Worm (Caenorhabditis elegans): ENCODE data around the gene clec-129.
A peak's percentile ranks its signal among the peaks of the same experiment; 100 is the strongest.

Gene clec-129

DNA sequence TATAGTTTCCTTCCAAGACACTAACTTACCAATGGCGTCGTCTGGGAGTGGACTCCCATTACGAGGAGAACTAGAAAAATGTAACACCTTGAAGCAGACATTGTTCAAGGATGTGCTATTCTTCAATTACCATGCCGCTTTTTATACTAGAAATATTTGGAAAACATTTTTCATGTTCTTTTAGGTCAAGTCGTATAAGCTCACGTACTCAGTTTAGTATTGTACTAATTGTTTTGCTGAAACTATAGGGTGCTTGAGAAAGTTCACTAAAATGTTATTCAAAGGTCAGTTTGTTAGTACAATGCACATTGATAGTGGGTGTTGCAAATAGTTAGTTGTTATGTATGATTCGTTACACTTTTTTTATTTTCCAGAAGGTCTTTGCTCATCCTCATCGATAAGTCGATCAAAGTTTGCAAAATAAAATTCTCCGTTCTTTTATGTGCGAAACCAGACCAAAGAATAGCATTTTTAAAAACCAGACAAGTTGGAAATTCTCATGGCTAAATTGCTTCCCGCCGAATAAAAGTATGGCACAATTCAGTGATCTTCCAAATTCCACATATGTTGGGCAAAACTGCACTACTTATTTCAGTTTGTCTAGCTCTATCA, at the start of gene clec-129, which contains the start of gene clec-128:
TSS of gene clec-129 (plus strand) at position 562 of the 612 bp plus-strand sequence.
TSS of gene clec-128 (minus strand) at position 101 of the 612 bp plus-strand sequence.
- TF ChIP-seq nhr-23 (tag; optimal IDR thresholded peaks at IDR 0.05) (no peak), ceh-82 (tag; optimal IDR thresholded peaks at IDR 0.05) (no peak), nhr-237 (tag; optimal IDR thresholded peaks at IDR 0.05) (no peak), ceh-28 (tag; optimal IDR thresholded peaks at IDR 0.05) (no peak), lin-15B (tag; optimal IDR thresholded peaks at IDR 0.05) (no peak), daf-12 (tag; optimal IDR thresholded peaks at IDR 0.05) (no peak), aly-2 (tag; optimal IDR thresholded peaks at IDR 0.05) (no peak), pha-4 (tag; optimal IDR thresholded peaks at IDR 0.05) (no peak)

- TF ChIP-seq nfya-1 (tag; optimal IDR thresholded peaks at IDR 0.05; ENCODE audit: insufficient read depth) (peak; percentile 75), lin-15B (tag; optimal IDR thresholded peaks at IDR 0.05) (peak; percentile 83), nhr-23 (tag; optimal IDR thresholded peaks at IDR 0.05) (peak; percentile 70), nhr-11 (tag; optimal IDR thresholded peaks at IDR 0.05) (peak; percentile 42), snpc-4 (tag; optimal IDR thresholded peaks at IDR 0.05) (peak; percentile 2), lin-39 (tag; optimal IDR thresholded peaks at IDR 0.05) (peak; percentile 52), R02D3.7 (tag; optimal IDR thresholded peaks at IDR 0.05) (peak; percentile 14), nhr-43 (tag; optimal IDR thresholded peaks at IDR 0.05; ENCODE audit: poor library complexity, severe bottlenecking) (peak; percentile 33), pha-4 (tag; optimal IDR thresholded peaks at IDR 0.05) (peak; percentile 49)
Measured at ce11 chrII:3523547-3523946, 47.7 kb upstream of the clec-129 start.

DNA sequence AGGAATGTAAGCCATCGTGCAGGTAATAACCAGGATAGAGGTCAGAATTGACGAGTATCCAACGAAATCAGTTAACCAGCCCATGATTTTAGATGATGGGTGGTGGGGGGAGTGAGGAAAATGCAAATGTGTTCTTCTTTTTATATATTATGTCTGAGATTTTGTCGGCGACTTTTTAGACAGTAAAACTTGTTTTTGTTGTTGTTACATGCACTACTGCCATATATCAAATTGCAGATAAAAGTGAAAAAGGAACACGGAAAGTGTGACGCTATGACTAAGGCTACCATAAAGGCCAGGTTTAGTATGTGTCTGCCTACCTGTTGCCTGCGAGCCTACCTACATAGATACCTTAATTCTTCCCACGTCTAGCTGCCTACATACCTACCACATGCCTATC, 47.2 kb upstream of the clec-129 start, which contains the start of gene col-72:
TSS of gene col-72 (minus strand) at position 101 of the 400 bp plus-strand sequence.
- no peak for TF ChIP-seq zag-1 (tag; optimal IDR thresholded peaks at IDR 0.05)
- TF ChIP-seq snpc-4 (tag; optimal IDR thresholded peaks at IDR 0.05): no peak

DNA sequence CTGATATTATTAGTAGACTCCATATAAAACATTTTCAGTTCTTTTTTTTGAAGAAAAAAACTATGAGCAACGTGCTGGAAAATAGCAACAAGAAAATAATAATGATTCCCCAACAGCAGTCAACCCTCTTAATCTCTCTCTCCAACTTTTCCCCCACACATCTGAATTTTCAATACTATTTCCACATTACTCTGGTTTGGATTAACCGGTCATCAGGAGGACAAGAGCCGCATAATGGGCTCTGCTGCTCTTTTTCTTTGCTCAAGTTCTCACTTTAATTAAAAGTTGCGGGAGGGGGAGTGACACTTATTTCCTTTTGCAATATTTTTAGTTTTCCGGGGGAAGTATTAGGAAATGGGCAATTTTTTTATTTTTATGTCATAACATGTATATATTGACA, 43.8 kb upstream of the clec-129 start:
- no peak for TF ChIP-seq zag-1 (tag; optimal IDR thresholded peaks at IDR 0.05)

- TF ChIP-seq mml-1 (tag; optimal IDR thresholded peaks at IDR 0.05) (no peak), elt-2 (tag; optimal IDR thresholded peaks at IDR 0.05) (no peak), egl-5 (tag; optimal IDR thresholded peaks at IDR 0.05) (no peak), lin-39 (tag; optimal IDR thresholded peaks at IDR 0.05) (no peak), nhr-23 (tag; optimal IDR thresholded peaks at IDR 0.05) (no peak), nhr-77 (tag; optimal IDR thresholded peaks at IDR 0.05) (no peak), jun-1 (tag; optimal IDR thresholded peaks at IDR 0.05) (no peak), ztf-11 (tag; optimal IDR thresholded peaks at IDR 0.05) (no peak), elt-1 (tag; optimal IDR thresholded peaks at IDR 0.05) (no peak), nhr-76 (tag; optimal IDR thresholded peaks at IDR 0.05) (no peak), eor-1 (tag; optimal IDR thresholded peaks at IDR 0.05) (no peak), fkh-10 (GFP tag; optimal IDR thresholded peaks at IDR 0.05) (no peak), aly-2 (tag; optimal IDR thresholded peaks at IDR 0.05) (no peak), ceh-9 (tag; optimal IDR thresholded peaks at IDR 0.05) (no peak), lin-15B (tag; optimal IDR thresholded peaks at IDR 0.05) (no peak)
Measured at ce11 chrII:3528256-3528655, 43.0 kb upstream of the clec-129 start, which contains the start of gene ncs-6. Gene ncs-6 (minus strand): TSS chrII:3528516.

ce11 chrII:3540151-3540550, 31.1 kb upstream of the clec-129 start:
- TF ChIP-seq egl-27 (tag; optimal IDR thresholded peaks at IDR 0.05): no peak
- no peak for TF ChIP-seq skn-1 (tag; optimal IDR thresholded peaks at IDR 0.05)
- TF ChIP-seq eor-1 (tag; optimal IDR thresholded peaks at IDR 0.05): no peak
- no peak for TF ChIP-seq nhr-67 (tag; optimal IDR thresholded peaks at IDR 0.05)
- no peak for TF ChIP-seq pha-4 (tag; optimal IDR thresholded peaks at IDR 0.05)

- no peak for TF ChIP-seq tbx-2 (tag; optimal IDR thresholded peaks at IDR 0.05)
- TF ChIP-seq fkh-10 (GFP tag; optimal IDR thresholded peaks at IDR 0.05): no peak
- TF ChIP-seq pha-4 (tag; optimal IDR thresholded peaks at IDR 0.05): no peak
- no peak for TF ChIP-seq ztf-4 (tag; optimal IDR thresholded peaks at IDR 0.05)
- no peak for TF ChIP-seq ceh-82 (tag; optimal IDR thresholded peaks at IDR 0.05)
- TF ChIP-seq egl-5 (tag; optimal IDR thresholded peaks at IDR 0.05): no peak
- TF ChIP-seq nhr-23 (tag; optimal IDR thresholded peaks at IDR 0.05): no peak
- no peak for TF ChIP-seq nhr-67 (tag; optimal IDR thresholded peaks at IDR 0.05)
- no peak for TF ChIP-seq daf-12 (tag; optimal IDR thresholded peaks at IDR 0.05)
- TF ChIP-seq fos-1 (tag; optimal IDR thresholded peaks at IDR 0.05): no peak
- no peak for TF ChIP-seq nhr-28 (tag; optimal IDR thresholded peaks at IDR 0.05)
- TF ChIP-seq nhr-11 (tag; optimal IDR thresholded peaks at IDR 0.05): no peak
Measured at ce11 chrII:3546381-3546931, 24.8 kb upstream of the clec-129 start, which contains the start of gene apd-3. Gene apd-3 (minus strand): TSS chrII:3546431.
